Worm (Caenorhabditis elegans) whole organism, mixed stage, embryonic: ENCODE data around the gene F41E6.8.

ENCODE experiments used
- elt-1 ChIP-seq: sonication (generic microtip); optimal IDR thresholded peaks from 2 replicates; lab custom pipeline; 2017; ENCODE audit warnings: missing genetic modification characterization, mild to moderate bottlenecking, missing compliant biosample characterization, antibody characterized with exemption, moderate library complexity, borderline replicate concordance; ENCODE audit not compliant: insufficient read depth
- flh-1 ChIP-seq: fragments of 200-800 bp; sonication (Bioruptor generic); optimal IDR thresholded peaks from 2 replicates; lab custom pipeline; 2018; ENCODE audit warnings: mild to moderate bottlenecking, missing genetic modification characterization, moderate library complexity, missing compliant biosample characterization
- hlh-1 ChIP-seq: fragments of 150-350 bp; optimal IDR thresholded peaks from 2 replicates; lab custom pipeline; 2014; ENCODE audit warnings: missing biosample characterization, missing genetic modification reagents, missing genetic modification characterization
- lin-13 ChIP-seq: fragments of 150-350 bp; optimal IDR thresholded peaks from 2 replicates; lab custom pipeline; 2014; ENCODE audit warnings: missing biosample characterization, missing genetic modification characterization
- lsy-2 ChIP-seq: fragments of 150-350 bp; optimal IDR thresholded peaks from 2 replicates; lab custom pipeline; 2014; ENCODE audit warnings: missing biosample characterization, missing genetic modification characterization
- mab-5 ChIP-seq: fragments of 150-350 bp; optimal IDR thresholded peaks from 2 replicates; lab custom pipeline; 2014; ENCODE audit warnings: missing biosample characterization, missing genetic modification characterization
- nhr-2 ChIP-seq: fragments of 150-350 bp; optimal IDR thresholded peaks from 2 replicates; lab custom pipeline; 2014; ENCODE audit warnings: missing biosample characterization, missing genetic modification characterization
- nhr-237 ChIP-seq: fragments of 150-350 bp; optimal IDR thresholded peaks from 2 replicates; lab custom pipeline; 2014; ENCODE audit warnings: missing biosample characterization, missing genetic modification characterization
- snpc-4 ChIP-seq: fragments of 150-350 bp; optimal IDR thresholded peaks from 2 replicates; lab custom pipeline; 2014; ENCODE audit warnings: missing biosample characterization, missing genetic modification characterization

ce11 chrV:8637666-8638271, 36.4 kb upstream of the F41E6.8 start, which contains the start of the genes F28A12.10 and acd-4:
- TF ChIP-seq snpc-4 (tag; lab: Kevin White, UChicago) (no peak), flh-1 (no peak), lin-13 (tag; lab: Kevin White, UChicago) (no peak), hlh-1 (tag; lab: Kevin White, UChicago) (no peak), mab-5 (tag; lab: Kevin White, UChicago) (no peak), lsy-2 (tag; lab: Kevin White, UChicago) (no peak), nhr-237 (tag; lab: Kevin White, UChicago) (no peak), nhr-2 (tag; lab: Kevin White, UChicago) (no peak), elt-1 (no peak)
